Worm (Caenorhabditis elegans): ENCODE results near the gene T05B9.2.

DNA sequence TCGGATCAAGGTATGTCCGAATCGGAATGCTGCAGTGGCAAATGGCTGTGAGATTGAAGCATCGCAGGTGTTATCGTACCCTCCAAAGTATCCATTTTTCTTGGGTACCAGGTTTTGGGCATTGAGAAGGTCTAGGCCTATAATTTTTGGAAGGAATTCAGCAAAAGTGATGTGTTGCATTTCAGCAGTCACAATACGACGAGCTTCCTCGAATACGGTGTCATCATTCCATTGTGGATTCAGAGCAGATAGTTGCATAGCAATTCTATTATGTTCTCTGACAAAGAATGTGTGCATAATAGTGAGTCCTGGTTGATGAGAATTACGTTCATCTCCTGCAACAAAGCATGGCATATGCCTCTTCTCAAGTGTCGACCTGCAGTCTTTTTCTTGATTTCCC is 12.7 kb upstream of the T05B9.2 start:
- no peak for TF ChIP-seq pha-4 (tag; optimal IDR thresholded peaks at IDR 0.05)
- no peak for TF ChIP-seq ama-1 (optimal IDR thresholded peaks at IDR 0.05)
- TF ChIP-seq skn-1 (tag; optimal IDR thresholded peaks at IDR 0.05) = no peak
- no peak for TF ChIP-seq unc-62 (GFP tag; optimal IDR thresholded peaks at IDR 0.05)
- TF ChIP-seq fkh-2 (tag; optimal IDR thresholded peaks at IDR 0.05) = no peak
- TF ChIP-seq aly-2 (tag; optimal IDR thresholded peaks at IDR 0.05) = no peak
- no peak for TF ChIP-seq fos-1 (tag; optimal IDR thresholded peaks at IDR 0.05)
- TF ChIP-seq hmg-11 (tag; optimal IDR thresholded peaks at IDR 0.05) = no peak
- TF ChIP-seq nhr-11 (tag; optimal IDR thresholded peaks at IDR 0.05) = no peak
